Worm (Caenorhabditis elegans) whole organism, young adult: ENCODE measurements around the gene C24F3.2.

Source experiments
- B0019.2 ChIP-seq: fragments of 200-800 bp; sonication (Bioruptor generic); conservative IDR thresholded peaks from 2 replicates; pipeline ENCODE4 v1.3.6; 2022; ENCODE audit warnings: missing genetic modification reagents, missing genetic modification characterization, missing compliant biosample characterization
- C06A6.2 ChIP-seq: fragments of 200-800 bp; sonication (Bioruptor generic); conservative IDR thresholded peaks from 2 replicates; pipeline ENCODE4 v1.3.6; 2022; ENCODE audit warnings: missing genetic modification characterization, missing compliant biosample characterization
- D2030.7 ChIP-seq: fragments of 200-800 bp; sonication (Bioruptor generic); IDR thresholded peaks from 2 replicates; pipeline ENCODE4 v1.3.6; 2022; ENCODE audit warnings: missing genetic modification reagents, missing genetic modification characterization, missing compliant biosample characterization
- F33H1.4 ChIP-seq: fragments of 200-800 bp; sonication (Bioruptor generic); IDR thresholded peaks from 2 replicates; pipeline ENCODE4 v1.3.6; 2022; ENCODE audit warnings: missing genetic modification reagents, missing genetic modification characterization, missing compliant biosample characterization
- F37B4.10 ChIP-seq: fragments of 200-800 bp; sonication (Bioruptor generic); IDR thresholded peaks from 2 replicates; pipeline ENCODE4 v1.3.6; 2022; ENCODE audit warnings: missing genetic modification characterization, missing compliant biosample characterization
- F55B11.4 ChIP-seq: sonication (generic microtip); optimal IDR thresholded peaks from 2 replicates; lab custom pipeline; 2016; ENCODE audit warnings: missing compliant biosample characterization, missing genetic modification characterization, borderline replicate concordance; ENCODE audit not compliant: insufficient read depth
- F57A8.1 ChIP-seq: fragments of 200-800 bp; sonication (Bioruptor generic); optimal IDR thresholded peaks from 2 replicates; lab custom pipeline; 2018; ENCODE audit warnings: mild to moderate bottlenecking, missing genetic modification characterization, moderate library complexity, missing compliant biosample characterization
- Y53G8AR.9 ChIP-seq: fragments of 200-800 bp; sonication (Bioruptor generic); conservative IDR thresholded peaks from 2 replicates; pipeline ENCODE4 v1.3.6; 2022; ENCODE audit warnings: missing genetic modification reagents, missing genetic modification characterization, missing compliant biosample characterization
- Y95B8A.8 ChIP-seq: fragments of 200-800 bp; sonication (Bioruptor generic); IDR thresholded peaks from 2 replicates; pipeline ENCODE4 v1.3.6; 2022; ENCODE audit warnings: missing genetic modification reagents, missing genetic modification characterization, missing compliant biosample characterization
- ZK185.1 ChIP-seq: sonication (generic microtip); optimal IDR thresholded peaks from 2 replicates; lab custom pipeline; 2016; ENCODE audit warnings: mild to moderate bottlenecking, missing genetic modification characterization, missing compliant biosample characterization; ENCODE audit not compliant: poor library complexity, severe bottlenecking
- aptf-3 ChIP-seq: fragments of 200-800 bp; sonication (Bioruptor generic); IDR thresholded peaks from 2 replicates; pipeline ENCODE4 v1.3.6; 2022; ENCODE audit warnings: missing genetic modification characterization, missing compliant biosample characterization
- attf-3 ChIP-seq: fragments of 200-800 bp; sonication (Bioruptor generic); conservative IDR thresholded peaks from 2 replicates; pipeline ENCODE4 v1.3.6; 2022; ENCODE audit warnings: missing genetic modification reagents, missing genetic modification characterization, missing compliant biosample characterization
- cebp-1 ChIP-seq, 2 experiments: fragments of 200-800 bp in 1 of 2; sonication (Bioruptor generic) in 1 of 2; sonication (generic microtip) in 1 of 2; IDR thresholded peaks in 1 of 2; optimal IDR thresholded peaks in 1 of 2; 2 replicates each; pipeline versions ENCODE4 v1.3.6 to Lab custom; 2017 to 2022; ENCODE audit warnings: missing compliant biosample characterization in 2 of 2, missing genetic modification characterization in 2 of 2, mild to moderate bottlenecking in 1 of 2, missing genetic modification reagents in 1 of 2, moderate library complexity in 1 of 2
- cebp-2 ChIP-seq: fragments of 200-800 bp; sonication (Bioruptor generic); IDR thresholded peaks from 2 replicates; pipeline ENCODE4 v1.3.6; 2022; ENCODE audit warnings: missing genetic modification characterization, missing compliant biosample characterization
- ceh-40 ChIP-seq: fragments of 200-800 bp; sonication (Bioruptor generic); IDR thresholded peaks from 2 replicates; pipeline ENCODE4 v1.3.6; 2022; ENCODE audit warnings: missing genetic modification characterization, missing compliant biosample characterization
- ceh-58 ChIP-seq: fragments of 200-800 bp; sonication (Bioruptor generic); IDR thresholded peaks from 2 replicates; pipeline ENCODE4 v1.3.6; 2022; ENCODE audit warnings: missing genetic modification characterization, missing compliant biosample characterization
- chd-7 ChIP-seq: sonication (generic microtip); optimal IDR thresholded peaks from 2 replicates; lab custom pipeline; 2016; ENCODE audit warnings: mild to moderate bottlenecking, missing genetic modification characterization, moderate library complexity, missing compliant biosample characterization
- die-1 ChIP-seq: sonication (generic microtip); optimal IDR thresholded peaks from 2 replicates; lab custom pipeline; 2016; ENCODE audit warnings: missing genotype, mild to moderate bottlenecking, missing genetic modification characterization, missing compliant biosample characterization
- dox-1 ChIP-seq: fragments of 200-800 bp; sonication (Bioruptor generic); IDR thresholded peaks from 2 replicates; pipeline ENCODE4 v1.3.6; 2022; ENCODE audit warnings: missing genetic modification reagents, missing genetic modification characterization, missing compliant biosample characterization
- dpff-1 ChIP-seq: sonication (generic microtip); optimal IDR thresholded peaks from 2 replicates; lab custom pipeline; 2017; ENCODE audit warnings: mild to moderate bottlenecking, missing genetic modification characterization, missing compliant biosample characterization
- egl-18 ChIP-seq: fragments of 200-800 bp; sonication (Bioruptor generic); IDR thresholded peaks from 2 replicates; pipeline ENCODE4 v1.3.6; 2022; ENCODE audit warnings: missing genetic modification reagents, missing genetic modification characterization, missing compliant biosample characterization
- egrh-3 ChIP-seq: fragments of 200-800 bp; sonication (Bioruptor generic); IDR thresholded peaks from 2 replicates; pipeline ENCODE4 v1.3.6; 2022; ENCODE audit warnings: missing genetic modification reagents, missing genetic modification characterization, missing compliant biosample characterization
- ekl-4 ChIP-seq: fragments of 200-800 bp; sonication (Bioruptor generic); IDR thresholded peaks from 2 replicates; pipeline ENCODE4 v1.3.6; 2022; ENCODE audit warnings: missing genetic modification reagents, missing genetic modification characterization, missing compliant biosample characterization
- hlh-26 ChIP-seq: fragments of 200-800 bp; sonication (Bioruptor generic); conservative IDR thresholded peaks from 2 replicates; pipeline ENCODE4 v1.3.6; 2022; ENCODE audit warnings: missing genetic modification reagents, missing genetic modification characterization, missing compliant biosample characterization
- hmg-20 ChIP-seq: fragments of 200-800 bp; sonication (Bioruptor generic); IDR thresholded peaks from 2 replicates; pipeline ENCODE4 v1.3.6; 2022; ENCODE audit warnings: missing genetic modification reagents, missing genetic modification characterization, missing compliant biosample characterization
- hrde-1 ChIP-seq: sonication (generic microtip); optimal IDR thresholded peaks from 2 replicates; lab custom pipeline; 2016; ENCODE audit warnings: missing genetic modification characterization, mild to moderate bottlenecking, missing compliant biosample characterization, moderate library complexity, missing genotype, missing genetic modification reagents, borderline replicate concordance
- lag-1 ChIP-seq: fragments of 200-800 bp; sonication (Bioruptor generic); IDR thresholded peaks from 2 replicates; pipeline ENCODE4 v1.3.6; 2022; ENCODE audit warnings: missing genetic modification reagents, missing genetic modification characterization, missing compliant biosample characterization
- lsl-1 ChIP-seq: fragments of 200-800 bp; sonication (Bioruptor generic); optimal IDR thresholded peaks from 2 replicates; lab custom pipeline; 2018; ENCODE audit warnings: mild to moderate bottlenecking, missing genetic modification characterization, moderate library complexity, missing compliant biosample characterization
- madf-6 ChIP-seq: fragments of 200-800 bp; sonication (Bioruptor generic); IDR thresholded peaks from 2 replicates; pipeline ENCODE4 v1.3.6; 2022; ENCODE audit warnings: missing genetic modification reagents, missing genetic modification characterization, missing compliant biosample characterization
- mel-28 ChIP-seq: sonication (generic microtip); optimal IDR thresholded peaks from 2 replicates; lab custom pipeline; 2016; ENCODE audit warnings: borderline replicate concordance, mild to moderate bottlenecking, missing genetic modification characterization, missing compliant biosample characterization
- nhr-80 ChIP-seq: sonication (generic microtip); optimal IDR thresholded peaks from 2 replicates; lab custom pipeline; 2016; ENCODE audit warnings: missing genetic modification characterization, missing compliant biosample characterization
- pbrm-1 ChIP-seq: fragments of 200-800 bp; sonication (Bioruptor generic); IDR thresholded peaks from 2 replicates; pipeline ENCODE4 v1.3.6; 2022; ENCODE audit warnings: missing genetic modification reagents, missing genetic modification characterization, missing compliant biosample characterization
- rpc-1 ChIP-seq, 2 experiments: fragments of 150-350 bp in 1 of 2; sonication (generic microtip) in 1 of 2; optimal IDR thresholded peaks; 2 replicates each; lab custom pipeline; 2014 to 2018; ENCODE audit warnings: missing biosample characterization in 1 of 2, missing genetic modification characterization in 1 of 2, missing genetic modification reagents in 1 of 2, missing genotype in 1 of 2
- snpc-1.3 ChIP-seq: sonication (generic microtip); optimal IDR thresholded peaks from 2 replicates; lab custom pipeline; 2017; ENCODE audit warnings: missing genetic modification characterization, mild to moderate bottlenecking, missing compliant biosample characterization, antibody characterized with exemption, moderate library complexity, missing genotype, missing genetic modification reagents; ENCODE audit not compliant: insufficient read depth
- tbp1 ChIP-seq: fragments of 200-800 bp; sonication (Bioruptor generic); optimal IDR thresholded peaks from 2 replicates; lab custom pipeline; 2018; ENCODE audit warnings: mild to moderate bottlenecking, missing genetic modification characterization, missing compliant biosample characterization
- ztf-18 ChIP-seq: sonication (generic microtip); optimal IDR thresholded peaks from 2 replicates; lab custom pipeline; 2016; ENCODE audit warnings: missing genotype, mild to moderate bottlenecking, missing genetic modification characterization, missing compliant biosample characterization

Gene C24F3.2

DNA sequence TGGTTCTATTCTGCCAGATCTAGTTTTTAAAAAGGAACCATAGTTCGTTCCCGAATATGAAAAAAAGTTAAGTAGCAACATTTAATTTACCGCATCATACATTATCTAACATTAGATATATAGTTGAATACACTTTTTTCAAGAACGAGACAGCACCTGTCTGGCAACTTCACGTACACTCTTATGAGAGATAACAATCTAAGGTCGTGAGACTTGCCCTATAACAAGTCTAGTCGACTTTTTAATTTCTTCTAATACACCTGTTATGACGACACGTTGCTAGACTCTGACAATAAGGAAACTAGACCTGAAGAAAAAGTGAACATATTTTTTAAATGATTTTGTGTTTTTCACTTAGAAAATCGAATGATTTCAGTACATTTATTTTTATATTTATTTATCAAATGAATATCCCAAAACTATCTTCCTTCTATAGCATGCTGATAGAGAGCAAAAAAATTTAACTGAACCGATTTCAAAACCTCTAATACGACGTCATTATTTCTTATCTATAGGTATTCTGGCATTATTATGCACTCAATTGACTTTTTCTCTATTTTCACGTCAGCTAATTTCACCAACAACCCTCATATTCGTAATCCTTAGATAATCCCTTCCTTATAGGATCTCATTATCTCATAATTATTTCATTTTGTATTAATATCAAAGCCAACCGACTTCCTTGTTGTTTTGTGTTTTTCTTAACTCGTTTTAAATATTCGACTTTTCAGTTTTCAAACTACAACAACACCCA lies 30.7 kb downstream of the C24F3.2 start:
- TF ChIP-seq cebp-1 (GFP tag; IDR thresholded peaks at IDR 0.05; lab: Robert Waterston, UW) (no peak), cebp-1 (tag; optimal IDR thresholded peaks at IDR 0.05; lab: Kevin White, UChicago) (peak; percentile 9), mel-28 (tag; lab: Kevin White, UChicago) (no peak), ceh-58 (no peak), ekl-4 (GFP tag; lab: Robert Waterston, UW) (0 out of 2 replicates have a peak, but pooled peaks have one; percentile 5), cebp-2 (GFP tag; lab: Robert Waterston, UW) (no peak), tbp1 (GFP tag; lab: Kevin White, UChicago) (no peak)

DNA sequence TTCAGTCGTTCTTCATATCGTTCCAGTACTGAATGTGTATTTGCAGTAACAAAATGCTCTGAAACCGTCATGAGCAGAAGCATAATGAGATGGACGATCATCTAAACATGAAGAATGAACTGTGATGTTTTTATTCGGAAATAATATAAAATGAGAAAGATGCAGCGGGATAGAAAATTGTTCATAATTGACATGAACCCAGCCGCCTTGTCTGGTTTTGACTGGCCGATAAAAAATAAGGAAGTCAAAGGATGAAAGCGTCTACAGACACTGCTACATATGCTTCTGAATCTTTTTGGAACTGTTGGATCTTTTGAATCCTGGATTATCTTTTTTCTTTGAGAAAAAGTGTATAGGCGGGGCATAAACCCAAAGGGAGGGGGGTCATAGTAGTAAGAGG lies 37.2 kb downstream of the C24F3.2 start, which contains the start of gene F01G10.9:
TSS of gene F01G10.9 (minus strand) at position 101 of the 400 bp plus-strand sequence.
- TF ChIP-seq hlh-26 (no peak), F55B11.4 (tag; lab: Kevin White, UChicago) (no peak), snpc-1.3 (tag; lab: Kevin White, UChicago) (no peak)

DNA sequence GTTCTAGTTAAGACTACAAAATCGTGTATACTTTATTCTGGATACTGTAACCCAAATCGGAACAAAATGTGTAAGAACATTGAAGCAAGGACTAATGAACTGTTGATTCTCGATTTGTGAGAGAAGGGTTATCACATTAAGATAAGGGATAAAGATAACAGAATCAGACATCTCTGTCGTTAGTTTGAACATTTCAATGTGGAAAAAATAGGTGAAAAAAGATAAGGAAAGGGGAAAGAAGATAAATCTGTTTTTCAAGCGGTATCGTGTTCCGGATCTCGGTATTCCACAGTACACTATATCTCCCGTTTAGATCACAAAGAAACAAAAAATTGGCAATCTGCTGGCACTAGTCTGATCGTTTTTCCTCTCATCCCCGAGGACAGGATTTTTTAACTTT lies 38.7 kb downstream of the C24F3.2 start:
- TF ChIP-seq hmg-20 (no peak), C06A6.2 (GFP tag; lab: Robert Waterston, UW) (no peak), ceh-40 (no peak), hrde-1 (tag; lab: Kevin White, UChicago) (no peak), F57A8.1 (GFP tag; lab: Kevin White, UChicago) (no peak), dpff-1 (tag; lab: Kevin White, UChicago) (no peak), attf-3 (GFP tag; lab: Robert Waterston, UW) (no peak), nhr-80 (no peak), rpc-1 (optimal IDR thresholded peaks at IDR 0.05; lab: Kevin White, UChicago) (no peak), rpc-1 (tag; optimal IDR thresholded peaks at IDR 0.05; lab: Kevin White, UChicago) (no peak), lag-1 (GFP tag; lab: Robert Waterston, UW) (no peak), chd-7 (tag; lab: Kevin White, UChicago) (no peak), Y53G8AR.9 (no peak), ZK185.1 (tag; lab: Kevin White, UChicago) (no peak), die-1 (tag; lab: Kevin White, UChicago) (no peak), lsl-1 (GFP tag; lab: Kevin White, UChicago) (no peak), ztf-18 (tag; lab: Kevin White, UChicago) (no peak)

DNA sequence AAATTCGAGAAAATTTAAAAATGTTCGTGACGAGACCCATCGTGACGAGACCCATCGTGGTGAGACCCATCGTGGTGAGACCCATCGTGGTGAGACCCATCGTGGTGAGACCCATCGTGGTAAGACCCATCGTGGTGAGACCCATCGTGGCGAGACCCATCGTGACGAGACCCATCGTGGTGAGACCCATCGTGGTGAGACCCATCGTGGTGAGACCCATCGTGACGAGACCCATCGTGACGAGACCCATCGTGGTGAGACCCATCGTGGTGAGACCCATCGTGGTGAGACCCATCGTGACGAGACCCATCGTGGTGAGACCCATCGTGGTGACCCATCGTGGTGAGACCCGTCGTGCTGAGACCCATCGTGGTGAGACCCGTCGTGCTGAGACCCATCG lies 40.5 kb downstream of the C24F3.2 start:
- TF ChIP-seq pbrm-1 (peak; percentile 52; the same call in 1 of the 2 replicates), dox-1 (GFP tag; lab: Robert Waterston, UW) (0 out of 2 replicates have a peak, but pooled peaks have one; percentile 40), B0019.2 (GFP tag; lab: Robert Waterston, UW) (peak; percentile 4; the same call in 1 of the 2 replicates), D2030.7 (GFP tag; lab: Robert Waterston, UW) (0 out of 2 replicates have a peak, but pooled peaks have one; percentile 37), egrh-3 (peak; percentile 83), aptf-3 (0 out of 2 replicates have a peak, but pooled peaks have one; percentile 36), madf-6 (GFP tag; lab: Robert Waterston, UW) (0 out of 2 replicates have a peak, but pooled peaks have one; percentile 33), F33H1.4 (GFP tag; lab: Robert Waterston, UW) (peak; percentile 63), egl-18 (GFP tag; lab: Robert Waterston, UW) (0 out of 2 replicates have a peak, but pooled peaks have one; percentile 15), F37B4.10 (GFP tag; lab: Robert Waterston, UW) (0 out of 2 replicates have a peak, but pooled peaks have one; percentile 85), Y95B8A.8 (GFP tag; lab: Robert Waterston, UW) (0 out of 2 replicates have a peak, but pooled peaks have one; percentile 59), lag-1 (GFP tag; lab: Robert Waterston, UW) (0 out of 2 replicates have a peak, but pooled peaks have one; percentile 8)
